Worm (Caenorhabditis elegans): Measurements from ENCODE around the gene srlf-37.

- no peak for TF ChIP-seq ref-1 (GFP tag; conservative IDR thresholded peaks at IDR 0.05)
- no peak for TF ChIP-seq klf-2 (GFP tag; conservative IDR thresholded peaks at IDR 0.05)
- no peak for TF ChIP-seq T22C8.4 (GFP tag; IDR thresholded peaks at IDR 0.05)
- TF ChIP-seq ztf-29 (GFP tag; IDR thresholded peaks at IDR 0.05): no peak
- TF ChIP-seq flt-1 (GFP tag; IDR thresholded peaks at IDR 0.05): no peak
- TF ChIP-seq cog-1 (tag; optimal IDR thresholded peaks at IDR 0.05): no peak
- TF ChIP-seq ztf-23 (GFP tag; IDR thresholded peaks at IDR 0.05): no peak
These were observed 38.0 kb downstream of the srlf-37 start, which contains the start of gene sri-73 for ce11 chrV:565984-566383.

Measured in whole organism, midembryonic.